Worm (Caenorhabditis elegans) whole organism, L1 larva: Measurements from ENCODE around the gene his-48.
A peak's percentile ranks its signal among the peaks of the same experiment; 100 is the strongest.

ENCODE experiments used
- F16B12.6 ChIP-seq: fragments of 150-350 bp; optimal IDR thresholded peaks from 2 replicates; lab custom pipeline; 2014; ENCODE audit warnings: missing biosample characterization, missing genetic modification characterization
- Y116A8C.19 ChIP-seq: sonication (generic microtip); optimal IDR thresholded peaks from 2 replicates; lab custom pipeline; 2016; ENCODE audit warnings: missing compliant biosample characterization, missing genetic modification characterization, borderline replicate concordance
- ama-1 ChIP-seq: fragments of 150-350 bp; optimal IDR thresholded peaks from 2 replicates; lab custom pipeline; 2014
- ceh-82 ChIP-seq, 3 experiments: fragments of 150-350 bp in 1 of 3; sonication (generic microtip) in 2 of 3; optimal IDR thresholded peaks; 2 replicates each; lab custom pipeline; 2014 to 2017; ENCODE audit warnings: missing biosample characterization in 3 of 3, missing genetic modification characterization in 3 of 3
- ces-1 ChIP-seq: fragments of 150-350 bp; optimal IDR thresholded peaks from 2 replicates; lab custom pipeline; 2014; ENCODE audit warnings: missing biosample characterization, missing genetic modification reagents, missing genetic modification characterization
- dsc-1 ChIP-seq: sonication (generic microtip); optimal IDR thresholded peaks from 2 replicates; lab custom pipeline; 2016; ENCODE audit warnings: mild to moderate bottlenecking, missing genetic modification characterization, missing compliant biosample characterization
- efl-1 ChIP-seq, 4 experiments: fragments of 150-350 bp; optimal IDR thresholded peaks in 3 of 4; peaks in 1 of 4; 1 replicate in 1 of 4; 2 replicates in 3 of 4; lab custom pipeline; 2014; ENCODE audit warnings: missing biosample characterization in 2 of 4, missing genetic modification characterization in 2 of 4, missing genetic modification reagents in 2 of 4
- ets-5 ChIP-seq: fragments of 200-800 bp; sonication (Bioruptor generic); IDR thresholded peaks from 2 replicates; pipeline ENCODE4 v1.3.6; 2022; ENCODE audit warnings: missing genetic modification characterization, missing compliant biosample characterization
- fkh-8 ChIP-seq: sonication (generic microtip); optimal IDR thresholded peaks from 2 replicates; lab custom pipeline; 2016; ENCODE audit warnings: mild to moderate bottlenecking, missing genetic modification characterization, missing compliant biosample characterization
- hpl-2 ChIP-seq: fragments of 150-350 bp; optimal IDR thresholded peaks from 2 replicates; lab custom pipeline; 2014; ENCODE audit warnings: missing biosample characterization, missing genetic modification reagents, missing genetic modification characterization
- irx-1 ChIP-seq: sonication (generic microtip); optimal IDR thresholded peaks from 2 replicates; lab custom pipeline; 2016; ENCODE audit warnings: missing genetic modification characterization, missing compliant biosample characterization
- jun-1 ChIP-seq: fragments of 150-350 bp; optimal IDR thresholded peaks from 2 replicates; lab custom pipeline; 2014; ENCODE audit warnings: missing biosample characterization, missing genetic modification reagents, missing genetic modification characterization
- lin-13 ChIP-seq: fragments of 150-350 bp; optimal IDR thresholded peaks from 2 replicates; lab custom pipeline; 2014; ENCODE audit warnings: missing biosample characterization, missing genetic modification reagents, missing genetic modification characterization
- lin-14 ChIP-seq: fragments of 200-800 bp; sonication (Bioruptor generic); optimal IDR thresholded peaks from 2 replicates; lab custom pipeline; 2018; ENCODE audit warnings: mild to moderate bottlenecking, missing genetic modification characterization, moderate library complexity, missing compliant biosample characterization
- lin-39 ChIP-seq: fragments of 150-350 bp; optimal IDR thresholded peaks from 2 replicates; lab custom pipeline; 2014; ENCODE audit warnings: missing biosample characterization, missing genetic modification reagents, missing genetic modification characterization
- lir-3 ChIP-seq: sonication (generic microtip); optimal IDR thresholded peaks from 2 replicates; lab custom pipeline; 2016; ENCODE audit warnings: mild to moderate bottlenecking, missing genetic modification characterization, moderate library complexity, missing compliant biosample characterization; ENCODE audit not compliant: poor library complexity
- lsy-2 ChIP-seq, 2 experiments: fragments of 150-350 bp; optimal IDR thresholded peaks; 2 replicates each; lab custom pipeline; 2014; ENCODE audit warnings: missing biosample characterization in 2 of 2, missing genetic modification characterization in 2 of 2
- mdl-1 ChIP-seq, 2 experiments: fragments of 150-350 bp; optimal IDR thresholded peaks; 2 replicates each; lab custom pipeline; 2014 to 2017; ENCODE audit warnings: missing biosample characterization in 2 of 2, missing genetic modification characterization in 2 of 2, inconsistent platforms in 1 of 2
- mef-2 ChIP-seq: fragments of 150-350 bp; optimal IDR thresholded peaks from 2 replicates; lab custom pipeline; 2014; ENCODE audit warnings: missing biosample characterization, missing genetic modification characterization
- nhr-19 ChIP-seq: fragments of 200-800 bp; sonication (Bioruptor generic); conservative IDR thresholded peaks from 2 replicates; pipeline ENCODE4 v1.3.6; 2022; ENCODE audit warnings: missing genetic modification characterization, missing compliant biosample characterization
- nhr-20 ChIP-seq: sonication (generic microtip); optimal IDR thresholded peaks from 2 replicates; lab custom pipeline; 2016; ENCODE audit warnings: mild to moderate bottlenecking, missing genetic modification characterization, missing compliant biosample characterization
- nhr-47 ChIP-seq: sonication (generic microtip); optimal IDR thresholded peaks from 2 replicates; lab custom pipeline; 2016; ENCODE audit warnings: mild to moderate bottlenecking, missing genetic modification characterization, moderate library complexity, missing compliant biosample characterization
- nhr-71 ChIP-seq: sonication (generic microtip); optimal IDR thresholded peaks from 2 replicates; lab custom pipeline; 2016; ENCODE audit warnings: mild to moderate bottlenecking, missing genetic modification characterization, moderate library complexity, missing compliant biosample characterization
- nhr-76 ChIP-seq: sonication (generic microtip); optimal IDR thresholded peaks from 2 replicates; lab custom pipeline; 2017; ENCODE audit warnings: missing biosample characterization, missing genetic modification characterization
- pag-3 ChIP-seq: sonication (generic microtip); optimal IDR thresholded peaks from 2 replicates; lab custom pipeline; 2017; ENCODE audit warnings: missing genetic modification characterization, mild to moderate bottlenecking, missing compliant biosample characterization, antibody characterized with exemption, borderline replicate concordance; ENCODE audit not compliant: insufficient read depth
- rnt-1 ChIP-seq: sonication (generic microtip); optimal IDR thresholded peaks from 2 replicates; lab custom pipeline; 2016; ENCODE audit warnings: mild to moderate bottlenecking, missing genetic modification characterization, moderate library complexity, missing compliant biosample characterization
- snu-23 ChIP-seq: sonication (generic microtip); optimal IDR thresholded peaks from 2 replicates; lab custom pipeline; 2016; ENCODE audit warnings: missing genetic modification characterization, missing compliant biosample characterization
- sptf-1 ChIP-seq: fragments of 150-350 bp; optimal IDR thresholded peaks from 2 replicates; lab custom pipeline; 2014; ENCODE audit warnings: missing biosample characterization, missing genetic modification characterization
- swsn-7 ChIP-seq: sonication (generic microtip); optimal IDR thresholded peaks from 2 replicates; lab custom pipeline; 2016; ENCODE audit warnings: missing genetic modification characterization, missing compliant biosample characterization
- unc-30 ChIP-seq: sonication (generic microtip); optimal IDR thresholded peaks from 2 replicates; lab custom pipeline; 2017; ENCODE audit warnings: missing biosample characterization, missing genetic modification characterization
- unc-86 ChIP-seq: sonication (generic microtip); optimal IDR thresholded peaks from 2 replicates; lab custom pipeline; 2016; ENCODE audit warnings: missing genetic modification characterization, missing compliant biosample characterization
- unc-98 ChIP-seq: fragments of 200-800 bp; sonication (Bioruptor generic); IDR thresholded peaks from 2 replicates; pipeline ENCODE4 v1.3.6; 2022; ENCODE audit warnings: missing genetic modification characterization, missing compliant biosample characterization

The his-48 gene

ce11 chrIV:11347275-11347674 is 22.7 kb downstream of the his-48 start:
- TF ChIP-seq nhr-47 = peak; percentile 11
- TF ChIP-seq dsc-1 = peak; percentile 63
- TF ChIP-seq fkh-8 (tag; lab: Kevin White, UChicago) = peak; percentile 57
- peak; percentile 6 for TF ChIP-seq mef-2
- no peak for TF ChIP-seq hpl-2 (GFP tag; lab: Kevin White, UChicago)

ce11 chrIV:11348822-11349221 is 24.3 kb downstream of the his-48 start:
- TF ChIP-seq snu-23 (GFP tag; lab: Kevin White, UChicago) (no peak), lsy-2 (tag; optimal IDR thresholded peaks at IDR 0.05; lab: Kevin White, UChicago) (no peak), ets-5 (no peak), lin-14 (GFP tag; lab: Kevin White, UChicago) (peak; percentile 34), ama-1 (lab: Kevin White, UChicago) (no peak)

ce11 chrIV:11349747-11350146 is 25.2 kb downstream of the his-48 start:
- peak in 1 of 3 experiments; percentile 1 for TF ChIP-seq ceh-82 (tag; optimal IDR thresholded peaks at IDR 0.05; lab: Kevin White, UChicago)
- TF ChIP-seq jun-1 (tag; lab: Kevin White, UChicago) = no peak
- no peak for TF ChIP-seq mdl-1 (tag; optimal IDR thresholded peaks at IDR 0.05; lab: Kevin White, UChicago)
- TF ChIP-seq mef-2 = peak; percentile 7
- peak; percentile 7 for TF ChIP-seq unc-86
- peak; percentile 55 for TF ChIP-seq dsc-1
- peak; percentile 62 for TF ChIP-seq lin-14 (GFP tag; lab: Kevin White, UChicago)
- peak; percentile 53 for TF ChIP-seq nhr-47
- TF ChIP-seq lsy-2 (tag; optimal IDR thresholded peaks at IDR 0.05; lab: Kevin White, UChicago) = peak; percentile 0 to 28
- peak; percentile 37 for TF ChIP-seq nhr-71 (tag; lab: Kevin White, UChicago)
- no peak for TF ChIP-seq ets-5

ce11 chrIV:11350809-11351208 is 26.3 kb downstream of the his-48 start:
- TF ChIP-seq irx-1 (tag; lab: Kevin White, UChicago) (no peak), F16B12.6 (tag; lab: Kevin White, UChicago) (no peak), lin-14 (GFP tag; lab: Kevin White, UChicago) (peak; percentile 93), Y116A8C.19 (no peak), pag-3 (tag; lab: Kevin White, UChicago) (peak; percentile 64), mdl-1 (tag; optimal IDR thresholded peaks at IDR 0.05; lab: Kevin White, UChicago) (no peak), lin-13 (GFP tag; lab: Kevin White, UChicago) (no peak), lin-39 (tag; lab: Kevin White, UChicago) (peak; percentile 66), unc-98 (GFP tag; lab: Robert Waterston, UW) (peak; percentile 38; the same call in 1 of the 2 replicates), snu-23 (GFP tag; lab: Kevin White, UChicago) (peak; percentile 47), swsn-7 (tag; lab: Kevin White, UChicago) (peak; percentile 24), ces-1 (GFP tag; lab: Kevin White, UChicago) (no peak), lir-3 (tag; lab: Kevin White, UChicago) (no peak), nhr-19 (GFP tag; lab: Robert Waterston, UW) (peak; percentile 55), nhr-71 (tag; lab: Kevin White, UChicago) (peak; percentile 85), nhr-20 (peak; percentile 41), lsy-2 (tag; optimal IDR thresholded peaks at IDR 0.05; lab: Kevin White, UChicago) (peak; percentile 31 to 45), rnt-1 (tag; lab: Kevin White, UChicago) (peak; percentile 75), sptf-1 (no peak), nhr-76 (tag; lab: Kevin White, UChicago) (no peak)
- TF ChIP-seq, all 84 proteins: peak for 11

ce11 chrIV:11351563-11351962 is 27.0 kb downstream of the his-48 start:
- no peak for TF ChIP-seq efl-1 (optimal IDR thresholded peaks at IDR 0.05; lab: Kevin White, UChicago)
- TF ChIP-seq efl-1 (GFP tag; optimal IDR thresholded peaks at IDR 0.05 in 1 of 2; lab: Kevin White, UChicago) = peak in 1 of 2 experiments; percentile 61
- peak; percentile 3 for TF ChIP-seq nhr-47
- TF ChIP-seq unc-30 (tag; lab: Kevin White, UChicago) = no peak
- TF ChIP-seq nhr-71 (tag; lab: Kevin White, UChicago) = peak; percentile 10
- peak; percentile 54 for TF ChIP-seq lin-14 (GFP tag; lab: Kevin White, UChicago)
